Worm (Caenorhabditis elegans): ENCODE measurements around the gene srb-13.

The srb-13 gene

ce11 chrII:5181497-5181896 is 24.1 kb upstream of the srb-13 start (continued):
- TF ChIP-seq ceh-19 (GFP tag; optimal IDR thresholded peaks at IDR 0.05) = no peak
- TF ChIP-seq sdc-2 (tag; optimal IDR thresholded peaks at IDR 0.05) = peak; percentile 45
- TF ChIP-seq ttx-3 (tag; optimal IDR thresholded peaks at IDR 0.05) = no peak
- peak; percentile 55 for TF ChIP-seq tbx-2 (tag; optimal IDR thresholded peaks at IDR 0.05)
- TF ChIP-seq sox-2 (GFP tag; IDR thresholded peaks at IDR 0.05) = no peak
- peak; percentile 87 for TF ChIP-seq unc-55 (GFP tag; optimal IDR thresholded peaks at IDR 0.05)
- no peak for TF ChIP-seq dve-1 (tag; optimal IDR thresholded peaks at IDR 0.05)
- TF ChIP-seq pha-2 (tag; optimal IDR thresholded peaks at IDR 0.05) = no peak
- peak; percentile 17 for TF ChIP-seq hlh-8 (tag; optimal IDR thresholded peaks at IDR 0.05)
- TF ChIP-seq hlh-15 (tag; optimal IDR thresholded peaks at IDR 0.05) = no peak
- no peak for TF ChIP-seq ceh-9 (tag; optimal IDR thresholded peaks at IDR 0.05)
- peak; percentile 80 for TF ChIP-seq nfya-1 (tag; optimal IDR thresholded peaks at IDR 0.05)
- peak; percentile 15 for TF ChIP-seq madf-2 (tag; optimal IDR thresholded peaks at IDR 0.05)
- no peak for TF ChIP-seq elt-4 (tag; optimal IDR thresholded peaks at IDR 0.05)
- TF ChIP-seq tbx-7 (tag; optimal IDR thresholded peaks at IDR 0.05) = no peak
- TF ChIP-seq syd-9 (tag; optimal IDR thresholded peaks at IDR 0.05) = peak; percentile 45
- no peak for TF ChIP-seq hlh-13 (GFP tag; optimal IDR thresholded peaks at IDR 0.05)
- TF ChIP-seq pag-3 (tag; optimal IDR thresholded peaks at IDR 0.05; ENCODE audit: borderline replicate concordance) = no peak
- TF ChIP-seq hlh-6 (tag; optimal IDR thresholded peaks at IDR 0.05) = no peak

- TF ChIP-seq ceh-34 (tag; optimal IDR thresholded peaks at IDR 0.05) (no peak), lin-11 (tag; optimal IDR thresholded peaks at IDR 0.05) (no peak), sox-4 (tag; optimal IDR thresholded peaks at IDR 0.05) (no peak), hlh-13 (GFP tag; optimal IDR thresholded peaks at IDR 0.05) (no peak), ceh-30 (tag; optimal IDR thresholded peaks at IDR 0.05) (no peak), ceh-48 (tag; optimal IDR thresholded peaks at IDR 0.05) (no peak), odd-2 (tag; optimal IDR thresholded peaks at IDR 0.05) (no peak), Y22D7AL.16 (tag; optimal IDR thresholded peaks at IDR 0.05) (no peak), unc-3 (GFP tag; conservative IDR thresholded peaks at IDR 0.05) (no peak), unc-3 (tag; optimal IDR thresholded peaks at IDR 0.05) (no peak), pha-4 (tag; optimal IDR thresholded peaks at IDR 0.05) (no peak), ets-4 (tag; optimal IDR thresholded peaks at IDR 0.05) (no peak), pag-3 (tag; optimal IDR thresholded peaks at IDR 0.05; ENCODE audit: borderline replicate concordance) (no peak), che-1 (tag; optimal IDR thresholded peaks at IDR 0.05) (no peak), tbx-7 (tag; optimal IDR thresholded peaks at IDR 0.05) (no peak), ceh-6 (GFP tag; optimal IDR thresholded peaks at IDR 0.05) (no peak), ttx-3 (tag; optimal IDR thresholded peaks at IDR 0.05) (no peak), ceh-14 (tag; optimal IDR thresholded peaks at IDR 0.05) (no peak)
Observed at ce11 chrII:5180272-5180671, 22.8 kb upstream of the srb-13 start.

DNA sequence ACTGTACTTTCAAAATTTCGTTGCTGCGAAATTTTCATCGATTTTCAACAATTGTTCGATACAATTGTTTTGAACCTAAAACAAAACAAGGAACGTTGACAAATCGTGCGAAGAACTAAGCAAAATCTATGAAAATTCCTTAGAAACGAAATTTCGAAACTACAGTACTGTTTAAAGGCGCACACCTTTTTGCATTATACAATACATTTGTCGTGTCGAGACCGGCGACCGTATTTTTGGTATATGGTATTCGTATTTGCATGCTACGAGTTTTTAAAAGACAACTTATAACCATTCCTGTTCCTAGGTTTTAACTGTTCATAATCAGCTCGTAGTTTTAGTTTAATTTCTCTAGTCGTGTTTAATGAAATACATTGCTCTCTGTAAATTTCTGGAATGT is 21.2 kb upstream of the srb-13 start:
- TF ChIP-seq hlh-8 (tag; optimal IDR thresholded peaks at IDR 0.05) (no peak), pha-4 (tag; optimal IDR thresholded peaks at IDR 0.05) (no peak), che-1 (tag; optimal IDR thresholded peaks at IDR 0.05) (no peak), unc-3 (GFP tag; conservative IDR thresholded peaks at IDR 0.05) (no peak), unc-3 (tag; optimal IDR thresholded peaks at IDR 0.05) (no peak), pax-1 (tag; optimal IDR thresholded peaks at IDR 0.05) (no peak), ceh-48 (tag; optimal IDR thresholded peaks at IDR 0.05) (no peak), ceh-14 (tag; optimal IDR thresholded peaks at IDR 0.05) (no peak), fkh-10 (GFP tag; optimal IDR thresholded peaks at IDR 0.05) (no peak), madf-2 (tag; optimal IDR thresholded peaks at IDR 0.05) (no peak)

DNA sequence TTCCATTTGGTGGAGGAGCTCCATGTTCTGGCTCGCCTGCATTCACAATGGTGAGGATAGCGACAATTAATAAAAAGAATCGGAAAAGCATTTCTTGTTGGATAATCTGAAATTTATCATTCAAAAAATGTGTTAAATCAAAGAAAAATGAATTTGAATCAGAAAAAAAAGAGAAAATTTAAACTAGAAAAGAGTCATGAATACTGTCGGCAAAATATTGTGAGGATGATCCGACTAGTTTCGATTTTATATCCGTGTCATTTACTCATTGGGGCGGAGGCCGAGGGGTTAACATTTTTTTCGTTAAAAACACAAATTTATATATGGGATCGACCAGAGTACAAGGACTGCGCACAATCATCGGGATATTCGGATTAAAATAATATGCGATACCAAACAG is 20.5 kb upstream of the srb-13 start, which contains the start of gene C27D6.12:
Gene C27D6.12, minus strand, starts transcription at position 101 of the 400 bp plus-strand sequence.
- TF ChIP-seq nfya-1 (tag; optimal IDR thresholded peaks at IDR 0.05) (no peak), sox-2 (GFP tag; IDR thresholded peaks at IDR 0.05) (no peak), eyg-1 (tag; optimal IDR thresholded peaks at IDR 0.05) (no peak), ceh-14 (tag; optimal IDR thresholded peaks at IDR 0.05) (no peak), ceh-34 (tag; optimal IDR thresholded peaks at IDR 0.05) (no peak), ets-4 (tag; optimal IDR thresholded peaks at IDR 0.05) (no peak), K09A11.1 (tag; optimal IDR thresholded peaks at IDR 0.05; ENCODE audit: insufficient read depth) (no peak), hlh-6 (tag; optimal IDR thresholded peaks at IDR 0.05) (no peak), ceh-18 (tag; optimal IDR thresholded peaks at IDR 0.05) (no peak), nhr-232 (tag; optimal IDR thresholded peaks at IDR 0.05) (no peak), ceh-45 (GFP tag; IDR thresholded peaks at IDR 0.05) (no peak), pat-9 (tag; optimal IDR thresholded peaks at IDR 0.05) (no peak), zip-5 (tag; optimal IDR thresholded peaks at IDR 0.05) (no peak), hlh-30 (tag; optimal IDR thresholded peaks at IDR 0.05; ENCODE audit: insufficient read depth) (no peak), elt-4 (tag; optimal IDR thresholded peaks at IDR 0.05) (no peak)
